Fruit fly (Drosophila melanogaster) whole organism, embryonic: ENCODE measurements around the gene CG42329.
A peak's percentile ranks its signal among the peaks of the same experiment; 100 is the strongest.

Source experiments
- Awh ChIP-seq: fragments of 200-800 bp; sonication (Bioruptor generic); IDR thresholded peaks from 2 replicates; pipeline ENCODE4, ENCODE4 v1.3.6; 2022; ENCODE audit warnings: missing biosample characterization, missing genetic modification characterization
- Bdp1 ChIP-seq: fragments of 200-800 bp; sonication (Bioruptor generic); optimal IDR thresholded peaks from 3 replicates; lab custom pipeline; 2016; ENCODE audit warnings: missing biosample characterization, missing genetic modification characterization
- CG10654 ChIP-seq: fragments of 200-800 bp; sonication (Bioruptor generic); optimal IDR thresholded peaks from 2 replicates; lab custom pipeline; 2016; ENCODE audit warnings: missing biosample characterization, missing genetic modification characterization
- CG14965 ChIP-seq: fragments of 200-800 bp; sonication (Bioruptor generic); optimal IDR thresholded peaks from 2 replicates; lab custom pipeline; 2016; ENCODE audit warnings: missing biosample characterization, missing genetic modification characterization, borderline replicate concordance
- CG15479 ChIP-seq: fragments of 200-800 bp; sonication (Bioruptor generic); optimal IDR thresholded peaks from 3 replicates; lab custom pipeline; 2019; ENCODE audit warnings: missing biosample characterization, mild to moderate bottlenecking, missing genetic modification characterization, moderate library complexity
- CG1603 ChIP-seq: fragments of 200-800 bp; sonication (Bioruptor generic); optimal IDR thresholded peaks from 2 replicates; lab custom pipeline; 2019; ENCODE audit warnings: missing biosample characterization, mild to moderate bottlenecking, missing genetic modification characterization, moderate library complexity
- CG17912 ChIP-seq: fragments of 200-800 bp; sonication (Bioruptor generic); optimal IDR thresholded peaks from 2 replicates; lab custom pipeline; 2018; ENCODE audit warnings: missing biosample characterization, mild to moderate bottlenecking, missing genetic modification characterization
- CG18476 ChIP-seq: fragments of 200-800 bp; sonication (Bioruptor generic); optimal IDR thresholded peaks from 2 replicates; lab custom pipeline; 2016; ENCODE audit warnings: missing biosample characterization, mild to moderate bottlenecking, missing genetic modification characterization
- CG18619 ChIP-seq: fragments of 200-800 bp; sonication (Bioruptor generic); optimal IDR thresholded peaks from 3 replicates; lab custom pipeline; 2017; ENCODE audit warnings: missing biosample characterization, mild to moderate bottlenecking, missing genetic modification characterization
- CG2116 ChIP-seq: fragments of 200-800 bp; sonication (Bioruptor generic); optimal IDR thresholded peaks from 3 replicates; lab custom pipeline; 2018; ENCODE audit warnings: missing biosample characterization, mild to moderate bottlenecking, missing genetic modification characterization
- CG3065 ChIP-seq: fragments of 200-800 bp; sonication (Bioruptor generic); optimal IDR thresholded peaks from 2 replicates; lab custom pipeline; 2016; ENCODE audit warnings: missing biosample characterization, missing genetic modification characterization
- CG31365 ChIP-seq: fragments of 200-800 bp; sonication (Bioruptor generic); optimal IDR thresholded peaks from 2 replicates; lab custom pipeline; 2018; ENCODE audit warnings: missing biosample characterization, mild to moderate bottlenecking, missing genetic modification characterization
- CG3163 ChIP-seq: fragments of 200-800 bp; sonication (Bioruptor generic); optimal IDR thresholded peaks from 3 replicates; lab custom pipeline; 2016; ENCODE audit warnings: missing biosample characterization, missing genetic modification characterization
- CG4360 ChIP-seq: fragments of 200-800 bp; sonication (Bioruptor generic); IDR thresholded peaks from 2 replicates; pipeline ENCODE4 v1.3.6; 2022; ENCODE audit warnings: missing biosample characterization, missing genetic modification characterization
- CG6175 ChIP-seq: fragments of 200-800 bp; sonication (Bioruptor generic); IDR thresholded peaks from 3 replicates; pipeline ENCODE4 v1.3.6; 2022; ENCODE audit warnings: missing biosample characterization, missing genetic modification characterization
- CG6689 ChIP-seq: fragments of 200-800 bp; sonication (Bioruptor generic); IDR thresholded peaks from 2 replicates; pipeline ENCODE4 v1.3.6; 2022; ENCODE audit warnings: missing biosample characterization, missing genetic modification characterization
- CG7372 ChIP-seq: fragments of 200-800 bp; sonication (Bioruptor generic); IDR thresholded peaks from 2 replicates; pipeline ENCODE4 v1.3.6; 2022; ENCODE audit warnings: missing biosample characterization, missing genetic modification characterization
- CG8089 ChIP-seq: fragments of 200-800 bp; sonication (Bioruptor generic); optimal IDR thresholded peaks from 3 replicates; lab custom pipeline; 2016; ENCODE audit warnings: missing biosample characterization, missing genetic modification characterization
- CG8359 ChIP-seq: fragments of 200-800 bp; sonication (Bioruptor generic); optimal IDR thresholded peaks from 2 replicates; lab custom pipeline; 2017; ENCODE audit warnings: missing biosample characterization, mild to moderate bottlenecking, missing genetic modification characterization, borderline replicate concordance
- CG9215 ChIP-seq: fragments of 200-800 bp; sonication (Bioruptor generic); IDR thresholded peaks from 2 replicates; pipeline ENCODE4 v1.3.6; 2022; ENCODE audit warnings: missing biosample characterization, missing genetic modification characterization
- CG9797 ChIP-seq: fragments of 200-800 bp; sonication (Bioruptor generic); optimal IDR thresholded peaks from 3 replicates; lab custom pipeline; 2018; ENCODE audit warnings: missing biosample characterization, mild to moderate bottlenecking, missing genetic modification characterization
- CG9817 ChIP-seq: fragments of 200-800 bp; sonication (Bioruptor generic); optimal IDR thresholded peaks from 2 replicates; lab custom pipeline; 2018; ENCODE audit warnings: missing biosample characterization, mild to moderate bottlenecking, missing genetic modification characterization, moderate library complexity
- Camta ChIP-seq: fragments of 200-800 bp; sonication (Bioruptor generic); optimal IDR thresholded peaks from 2 replicates; lab custom pipeline; 2016; ENCODE audit warnings: missing biosample characterization, missing genetic modification characterization
- Dbx ChIP-seq: fragments of 200-800 bp; sonication (Bioruptor generic); IDR thresholded peaks from 3 replicates; pipeline ENCODE4 v1.3.6; 2022; ENCODE audit warnings: missing biosample characterization, missing genetic modification characterization
- Doc3 ChIP-seq: fragments of 200-800 bp; sonication (Bioruptor generic); IDR thresholded peaks from 3 replicates; pipeline ENCODE4 v1.3.6; 2022; ENCODE audit warnings: missing biosample characterization, missing genetic modification characterization; ENCODE audit not compliant: partially characterized antibody
- H2.0 ChIP-seq: fragments of 200-800 bp; sonication (Bioruptor generic); IDR thresholded peaks from 2 replicates; pipeline ENCODE4 v1.3.6; 2022; ENCODE audit warnings: missing biosample characterization, missing genetic modification characterization
- HLH4C ChIP-seq: fragments of 200-800 bp; sonication (Bioruptor generic); IDR thresholded peaks from 3 replicates; pipeline ENCODE4 v1.3.6; 2022; ENCODE audit warnings: missing biosample characterization, missing genetic modification characterization; ENCODE audit not compliant: partially characterized antibody
- Hr3 ChIP-seq: fragments of 200-800 bp; sonication (Bioruptor generic); optimal IDR thresholded peaks from 3 replicates; lab custom pipeline; 2016; ENCODE audit warnings: missing biosample characterization, missing genetic modification characterization
- Lpt ChIP-seq: fragments of >200 bp; optimal IDR thresholded peaks from 2 replicates; lab custom pipeline; 2018; ENCODE audit warnings: missing biosample characterization, missing genetic modification characterization
- Nf-YC ChIP-seq: fragments of 200-800 bp; optimal IDR thresholded peaks from 3 replicates; lab custom pipeline; 2019; ENCODE audit warnings: missing biosample characterization, mild to moderate bottlenecking, missing genetic modification characterization, moderate library complexity
- PHDP ChIP-seq: fragments of 200-800 bp; sonication (Bioruptor generic); optimal IDR thresholded peaks from 3 replicates; lab custom pipeline; 2018; ENCODE audit warnings: missing biosample characterization, mild to moderate bottlenecking, missing genetic modification characterization, moderate library complexity
- Ptx1 ChIP-seq: fragments of 200-800 bp; sonication (Bioruptor generic); IDR thresholded peaks from 2 replicates; pipeline ENCODE4 v1.3.6; 2022; ENCODE audit warnings: missing biosample characterization, missing genetic modification characterization
- Sin3A ChIP-seq: fragments of >200 bp; optimal IDR thresholded peaks from 2 replicates; lab custom pipeline; 2018
- Stat92E ChIP-seq, 3 experiments: fragments of >200 bp in 2 of 3; fragments of 200-800 bp in 1 of 3; sonication (Bioruptor generic) in 1 of 3; optimal IDR thresholded peaks; 2 replicates each; lab custom pipeline; 2017 to 2019; ENCODE audit warnings: missing biosample characterization in 3 of 3, missing genetic modification characterization in 3 of 3, mild to moderate bottlenecking in 1 of 3, moderate library complexity in 1 of 3
- Trl ChIP-seq, 3 experiments: fragments of >200 bp in 2 of 3; fragments of 200-800 bp in 1 of 3; sonication (Bioruptor generic) in 1 of 3; optimal IDR thresholded peaks; 2 replicates in 1 of 3; 3 replicates in 2 of 3; lab custom pipeline; 2016 to 2017; ENCODE audit warnings: missing biosample characterization in 1 of 3, missing genetic modification characterization in 1 of 3
- caup ChIP-seq: fragments of 200-800 bp; sonication (Bioruptor generic); optimal IDR thresholded peaks from 3 replicates; lab custom pipeline; 2017; ENCODE audit warnings: missing biosample characterization, mild to moderate bottlenecking, missing genetic modification characterization, moderate library complexity; ENCODE audit not compliant: severe bottlenecking
- chm ChIP-seq: fragments of 200-800 bp; sonication (Bioruptor generic); IDR thresholded peaks from 2 replicates; pipeline ENCODE4 v1.3.6; 2022; ENCODE audit warnings: missing biosample characterization, missing genetic modification characterization
- chn ChIP-seq: fragments of 200-800 bp; sonication (Bioruptor generic); optimal IDR thresholded peaks from 2 replicates; lab custom pipeline; 2016; ENCODE audit warnings: missing biosample characterization, missing genetic modification characterization
- ci ChIP-seq: fragments of 200-800 bp; sonication (Bioruptor generic); IDR thresholded peaks from 3 replicates; pipeline ENCODE4 v1.3.6; 2022; ENCODE audit warnings: missing biosample characterization, missing genetic modification characterization
- danr ChIP-seq: fragments of 200-800 bp; sonication (Bioruptor generic); IDR thresholded peaks from 2 replicates; pipeline ENCODE4 v1.3.6; 2022; ENCODE audit warnings: missing biosample characterization, missing genetic modification characterization
- fru ChIP-seq: fragments of >200 bp; optimal IDR thresholded peaks from 2 replicates; lab custom pipeline; 2017
- gcm2 ChIP-seq: fragments of 200-800 bp; sonication (Bioruptor generic); optimal IDR thresholded peaks from 2 replicates; lab custom pipeline; 2016; ENCODE audit warnings: missing biosample characterization, missing genetic modification characterization
- grn ChIP-seq: fragments of 200-800 bp; sonication (Bioruptor generic); optimal IDR thresholded peaks from 3 replicates; lab custom pipeline; 2017; ENCODE audit warnings: missing biosample characterization, missing genetic modification characterization
- hth ChIP-seq: fragments of >200 bp; optimal IDR thresholded peaks from 2 replicates; lab custom pipeline; 2017; ENCODE audit warnings: inconsistent platforms
- lilli ChIP-seq: fragments of 200-800 bp; sonication (Bioruptor generic); optimal IDR thresholded peaks from 3 replicates; lab custom pipeline; 2016; ENCODE audit warnings: missing biosample characterization, missing genetic modification characterization
- org-1 ChIP-seq: fragments of 200-800 bp; sonication (Bioruptor generic); optimal IDR thresholded peaks from 2 replicates; lab custom pipeline; 2017; ENCODE audit warnings: missing biosample characterization, missing genetic modification characterization
- pb ChIP-seq: fragments of 200-800 bp; sonication (Bioruptor generic); optimal IDR thresholded peaks from 3 replicates; lab custom pipeline; 2016; ENCODE audit warnings: missing biosample characterization, missing genetic modification characterization
- slp2 ChIP-seq: fragments of 200-800 bp; sonication (Bioruptor generic); optimal IDR thresholded peaks from 2 replicates; lab custom pipeline; 2016; ENCODE audit warnings: missing biosample characterization, missing genetic modification characterization
- sna ChIP-seq: fragments of 200-800 bp; sonication (Bioruptor generic); IDR thresholded peaks from 2 replicates; pipeline ENCODE4 v1.3.6; 2022; ENCODE audit warnings: missing biosample characterization, missing genetic modification characterization; ENCODE audit not compliant: partially characterized antibody
- ssp ChIP-seq: fragments of 200-800 bp; sonication (Bioruptor generic); IDR thresholded peaks from 2 replicates; pipeline ENCODE4 v1.3.6; 2022; ENCODE audit warnings: missing biosample characterization, missing genetic modification characterization
- usp ChIP-seq: fragments of >200 bp; optimal IDR thresholded peaks from 2 replicates; lab custom pipeline; 2017; ENCODE audit warnings: missing biosample characterization, missing genetic modification characterization
- wdn ChIP-seq: fragments of 200-800 bp; sonication (Bioruptor generic); IDR thresholded peaks from 2 replicates; pipeline ENCODE4 v1.3.6; 2022; ENCODE audit warnings: missing biosample characterization, missing genetic modification characterization

CG42329 gene

dm6 chr2L:1217892-1218473, 1.1 kb upstream of the CG42329 start (continued):
- no peak for TF ChIP-seq pb (GFP tag; lab: Kevin White, UChicago)
- no peak for TF ChIP-seq Bdp1 (GFP tag; lab: Kevin White, UChicago)
- no peak for TF ChIP-seq CG31365 (tag; lab: Kevin White, UChicago)
- no peak for TF ChIP-seq caup (GFP tag; lab: Kevin White, UChicago)
- TF ChIP-seq HLH4C (GFP tag; lab: Robert Waterston, UW), result no peak
- TF ChIP-seq slp2 (GFP tag; lab: Kevin White, UChicago), result no peak
- peak; percentile 3 for TF ChIP-seq Hr3 (GFP tag; lab: Kevin White, UChicago)
- TF ChIP-seq ci, result peak; percentile 82
- TF ChIP-seq CG10654, result no peak
- TF ChIP-seq CG9797 (GFP tag; lab: Kevin White, UChicago), result no peak
- TF ChIP-seq CG2116 (GFP tag; lab: Kevin White, UChicago), result no peak
- TF ChIP-seq CG8089 (GFP tag; lab: Kevin White, UChicago), result no peak
- TF ChIP-seq grn (GFP tag; lab: Kevin White, UChicago), result no peak
- peak; percentile 65 for TF ChIP-seq PHDP (tag; lab: Kevin White, UChicago)
- no peak for TF ChIP-seq gcm2 (GFP tag; lab: Kevin White, UChicago)
- peak; percentile 12 for TF ChIP-seq chn (GFP tag; lab: Kevin White, UChicago)
- no peak for TF ChIP-seq CG7372
- no peak for TF ChIP-seq CG9215
- TF ChIP-seq CG3163 (GFP tag; lab: Kevin White, UChicago), result no peak
- TF ChIP-seq CG1603 (tag; lab: Kevin White, UChicago), result peak; percentile 60
- TF ChIP-seq CG6175 (GFP tag; lab: Robert Waterston, UW), result no peak
- no peak for TF ChIP-seq CG4360 (GFP tag; lab: Robert Waterston, UW)
- no peak for TF ChIP-seq CG3065 (GFP tag; lab: Kevin White, UChicago)
- no peak for TF ChIP-seq Awh
- TF ChIP-seq CG17912 (GFP tag; lab: Kevin White, UChicago), result no peak
- TF ChIP-seq danr (GFP tag; lab: Robert Waterston, UW), result no peak
- no peak for TF ChIP-seq Nf-YC (tag; lab: Kevin White, UChicago)
- no peak for TF ChIP-seq CG15479 (GFP tag; lab: Kevin White, UChicago)
- TF ChIP-seq Dbx (GFP tag; lab: Robert Waterston, UW), result no peak
- TF ChIP-seq CG6689 (GFP tag; lab: Robert Waterston, UW), result no peak
- no peak for TF ChIP-seq CG18476 (GFP tag; lab: Kevin White, UChicago)
- no peak for TF ChIP-seq Sin3A (lab: Kevin White, UChicago)
- no peak for TF ChIP-seq ssp (GFP tag; lab: Robert Waterston, UW)
- no peak for TF ChIP-seq Lpt (GFP tag; lab: Kevin White, UChicago)
- no peak for TF ChIP-seq H2.0 (GFP tag; lab: Robert Waterston, UW)
- TF ChIP-seq Doc3 (GFP tag; lab: Robert Waterston, UW), result no peak
- TF ChIP-seq wdn (GFP tag; lab: Robert Waterston, UW), result no peak
- TF ChIP-seq CG14965 (GFP tag; lab: Kevin White, UChicago), result no peak
- TF ChIP-seq org-1 (GFP tag; lab: Kevin White, UChicago), result no peak
- TF ChIP-seq CG9817 (tag; lab: Kevin White, UChicago), result peak; percentile 7
- no peak for TF ChIP-seq CG8359 (GFP tag; lab: Kevin White, UChicago)
- 0 out of 2 replicates have a peak, but pooled peaks have one; percentile 20 for TF ChIP-seq Ptx1
- TF ChIP-seq lilli (GFP tag; lab: Kevin White, UChicago), result no peak
- no peak for TF ChIP-seq fru (lab: Kevin White, UChicago)
- TF ChIP-seq Trl (optimal IDR thresholded peaks at IDR 0.05; lab: Kevin White, UChicago), result no peak
- no peak for TF ChIP-seq Trl (GFP tag; optimal IDR thresholded peaks at IDR 0.05; lab: Kevin White, UChicago)
- TF ChIP-seq usp (GFP tag; lab: Kevin White, UChicago), result no peak
- no peak for TF ChIP-seq Camta
- TF ChIP-seq hth (lab: Kevin White, UChicago), result no peak
- TF ChIP-seq CG18619 (GFP tag; lab: Kevin White, UChicago), result no peak
- no peak for TF ChIP-seq Stat92E (GFP tag; optimal IDR thresholded peaks at IDR 0.05; lab: Kevin White, UChicago)
- no peak for TF ChIP-seq sna (GFP tag; lab: Robert Waterston, UW)
- TF ChIP-seq chm (GFP tag; lab: Robert Waterston, UW), result no peak
